Fruit fly (Drosophila melanogaster) ovary, adult (tissue): ENCODE results near the gene trx.
A peak's percentile ranks its signal among the peaks of the same experiment; 100 is the strongest.

Experiments
- CG17801 ChIP-seq: fragments of 200-800 bp; optimal IDR thresholded peaks from 2 replicates; lab custom pipeline; 2019; ENCODE audit warnings: missing biosample characterization, mild to moderate bottlenecking, missing genetic modification characterization, moderate library complexity; ENCODE audit not compliant: partially characterized antibody

Gene trx

DNA sequence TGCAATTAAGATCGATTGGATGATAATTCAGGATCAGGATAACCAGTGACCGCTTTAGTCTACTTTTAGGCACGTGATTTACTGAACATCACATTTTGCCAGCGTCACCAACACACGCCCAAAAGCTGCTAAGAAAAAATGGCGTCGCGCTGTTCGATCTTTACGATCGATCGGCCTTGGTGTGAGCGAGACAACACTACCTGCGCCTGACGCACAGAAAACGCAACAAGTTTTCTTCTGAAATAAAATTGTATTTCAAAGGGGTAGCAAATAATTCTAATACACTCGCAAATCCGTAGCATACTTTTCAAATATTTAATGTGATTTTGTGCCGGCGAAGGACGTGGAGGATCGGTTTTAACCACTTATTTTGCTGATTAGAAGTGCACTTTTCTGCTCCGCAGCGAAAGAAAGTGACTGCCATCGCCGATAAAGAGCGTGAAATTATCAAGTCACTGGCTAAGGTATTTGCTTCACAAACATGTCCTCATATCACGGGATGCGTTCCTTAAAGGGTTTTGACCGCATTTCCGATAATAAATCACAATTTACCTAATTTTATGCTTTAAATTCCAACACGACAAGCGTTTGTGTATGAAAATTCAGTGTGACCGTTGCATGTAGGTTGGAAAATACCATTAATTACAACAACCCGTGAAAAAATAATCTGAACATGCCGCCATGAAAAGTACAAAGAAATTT is 21.4 kb upstream of the trx start:
- TF ChIP-seq CG17801 (GFP tag; lab: Kevin White, UChicago) = no peak

DNA sequence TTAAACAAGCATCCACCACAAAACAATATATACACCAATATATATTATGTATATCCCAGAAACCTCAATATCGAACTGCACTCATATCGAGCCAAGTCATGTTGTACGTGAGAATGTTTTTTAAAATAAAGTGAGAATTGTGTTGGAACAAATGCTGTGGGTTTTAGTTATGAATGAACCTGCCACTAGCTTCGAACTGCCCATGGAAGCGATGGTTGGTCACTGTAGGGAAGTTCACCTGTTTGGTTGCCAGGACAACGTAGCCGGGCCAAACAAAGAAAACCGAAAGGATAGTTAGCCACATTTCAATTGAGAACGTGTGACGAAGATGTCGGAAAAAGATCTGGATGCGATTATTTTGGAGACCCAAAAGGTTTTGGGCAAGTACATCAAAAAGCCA is 15.4 kb upstream of the trx start, which contains the start of gene IFT54:
TSS of gene IFT54 (plus strand) at position 301 of the 400 bp plus-strand sequence.
- TF ChIP-seq CG17801 (GFP tag; lab: Kevin White, UChicago) = no peak

DNA sequence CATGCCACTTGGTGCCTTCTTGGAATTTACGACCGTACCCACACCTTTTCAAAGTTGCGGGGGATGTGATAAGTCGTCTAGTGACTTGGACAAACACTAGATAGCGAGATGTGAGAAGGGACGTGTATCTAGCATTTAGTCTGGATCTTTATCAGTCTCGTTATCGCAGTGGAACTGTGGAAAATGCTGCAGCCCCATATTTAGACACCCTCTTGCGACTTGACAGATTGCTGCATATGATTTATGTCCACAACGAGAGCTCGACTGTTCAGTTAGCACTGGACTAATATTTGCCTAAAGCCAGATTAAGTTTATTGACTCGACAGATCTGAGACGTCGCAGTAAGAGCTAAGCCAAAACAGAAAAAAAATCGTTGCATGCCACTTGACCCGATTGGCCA is 13.2 kb upstream of the trx start:
- TF ChIP-seq CG17801 (GFP tag; lab: Kevin White, UChicago) = no peak

DNA sequence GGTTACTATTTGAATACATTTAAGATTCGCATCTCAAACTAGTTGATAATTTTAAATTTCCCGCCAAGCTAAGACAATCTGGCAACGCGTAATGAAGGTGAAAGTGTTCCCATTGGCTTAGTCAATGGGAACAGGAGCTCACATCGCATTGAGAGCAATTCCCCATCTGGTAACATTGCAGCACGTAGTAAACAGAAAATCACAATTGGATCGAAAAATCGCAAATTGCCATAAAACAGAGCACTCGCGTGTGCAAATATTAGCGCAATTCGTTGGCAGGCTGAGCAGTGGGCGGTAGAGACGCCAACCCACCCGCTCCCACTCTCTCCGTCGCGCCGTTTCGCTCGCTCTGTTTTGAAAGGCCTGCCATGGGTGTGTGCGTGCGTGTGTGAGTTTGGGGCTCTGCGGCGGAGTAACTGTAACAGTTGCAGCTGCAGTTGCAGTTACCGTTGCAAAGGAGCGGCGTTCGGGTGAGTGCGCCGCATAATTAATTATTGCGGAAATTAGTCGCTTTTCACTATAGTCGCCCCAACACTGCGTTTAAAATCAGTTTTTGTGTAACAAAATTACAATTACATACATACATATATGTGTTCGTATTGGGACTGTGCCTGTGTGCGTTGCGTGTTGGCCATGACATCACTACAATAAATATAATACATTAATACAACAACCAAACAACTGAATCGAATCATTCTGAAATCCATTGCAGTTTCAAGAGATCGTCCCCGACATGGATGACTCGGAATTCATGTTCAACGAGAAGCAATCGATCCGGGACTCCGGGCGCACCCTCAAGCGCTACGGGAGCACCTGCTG is 11.6 kb upstream of the trx start:
- no peak for TF ChIP-seq CG17801 (GFP tag; lab: Kevin White, UChicago)

DNA sequence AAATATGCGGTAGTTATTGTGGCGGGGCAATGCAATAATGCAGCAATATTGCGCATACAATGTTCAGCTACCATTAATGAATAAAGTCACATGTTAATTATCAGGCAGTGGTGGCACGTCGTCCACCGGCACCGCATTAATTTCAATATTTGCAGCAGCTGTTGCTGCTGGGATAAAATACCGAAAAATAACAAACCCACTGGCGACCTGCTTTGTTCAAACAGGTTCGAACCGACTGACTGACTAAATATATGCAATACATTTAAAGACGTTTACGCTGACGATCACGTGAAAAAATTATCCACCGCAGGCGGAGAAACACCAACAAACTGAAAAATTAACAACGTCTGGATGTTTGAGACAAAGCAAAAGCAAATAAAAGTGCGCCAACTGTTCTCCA is 10.8 kb upstream of the trx start:
- no peak for TF ChIP-seq CG17801 (GFP tag; lab: Kevin White, UChicago)

DNA sequence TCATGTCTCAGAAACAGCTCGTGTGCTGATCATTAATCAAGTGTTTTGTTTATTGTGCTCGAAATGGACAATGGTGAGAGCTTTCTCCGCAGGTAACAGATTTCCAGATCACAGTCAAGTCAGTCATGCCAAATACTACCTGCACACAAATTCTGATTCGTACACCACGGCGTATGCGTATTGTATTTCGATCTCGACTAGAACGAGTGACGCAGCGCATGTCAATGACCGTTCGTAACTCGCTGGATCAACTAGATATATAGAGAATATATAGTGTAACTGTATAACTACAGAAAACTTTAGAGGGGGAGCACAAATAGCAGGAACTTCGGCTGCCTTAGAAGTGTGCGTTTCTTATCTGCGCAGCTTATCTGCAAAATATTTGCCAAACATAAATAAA is 10.0 kb upstream of the trx start:
- no peak for TF ChIP-seq CG17801 (GFP tag; lab: Kevin White, UChicago)

DNA sequence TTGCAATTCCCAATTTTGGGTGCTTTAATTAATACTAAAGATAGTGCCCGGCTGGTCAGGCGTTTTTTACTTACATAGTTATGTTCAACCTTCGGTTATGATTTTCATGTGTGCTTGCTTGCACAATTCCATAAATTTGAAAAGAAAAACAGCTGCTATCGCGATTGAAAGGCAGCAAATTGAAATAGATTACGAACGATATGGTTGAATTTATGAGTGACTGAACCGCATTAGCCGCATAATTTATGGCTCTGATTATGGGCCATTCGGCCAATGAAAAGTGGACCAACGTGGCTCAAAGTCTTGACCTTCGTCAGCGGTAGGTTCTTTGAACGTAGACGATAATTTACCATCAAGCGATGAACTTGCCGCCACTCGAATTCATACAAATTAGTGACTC is 9.4 kb upstream of the trx start:
- TF ChIP-seq CG17801 (GFP tag; lab: Kevin White, UChicago) = no peak

DNA sequence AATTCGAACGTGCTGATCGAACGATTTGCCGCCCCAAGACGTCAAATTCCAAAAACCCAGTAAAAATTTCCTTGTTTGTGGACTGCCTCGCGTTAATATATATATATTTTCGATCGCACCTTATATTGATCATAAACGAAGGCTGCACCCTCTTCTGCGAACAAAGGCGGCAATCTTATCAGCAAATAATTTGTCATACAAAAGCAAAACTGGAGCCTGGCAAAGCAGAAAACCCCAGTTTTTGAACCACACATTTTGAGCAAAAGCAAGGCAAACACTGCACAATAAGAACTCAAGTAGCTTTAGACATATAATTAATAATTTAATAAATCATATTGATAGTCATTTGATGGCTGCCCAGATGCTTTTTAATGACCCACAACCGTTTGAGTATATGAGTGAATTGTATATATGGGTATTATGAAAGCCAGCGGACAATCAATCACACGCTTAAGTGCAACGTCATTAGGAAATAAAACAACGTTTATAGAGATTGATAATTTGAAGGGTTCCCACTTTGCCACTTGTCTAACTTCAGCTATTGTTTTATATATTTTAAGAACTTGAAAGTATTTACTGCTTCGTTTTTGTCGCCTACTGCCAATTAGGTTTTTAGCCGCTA is 7.8 kb upstream of the trx start:
- no peak for TF ChIP-seq CG17801 (GFP tag; lab: Kevin White, UChicago)

DNA sequence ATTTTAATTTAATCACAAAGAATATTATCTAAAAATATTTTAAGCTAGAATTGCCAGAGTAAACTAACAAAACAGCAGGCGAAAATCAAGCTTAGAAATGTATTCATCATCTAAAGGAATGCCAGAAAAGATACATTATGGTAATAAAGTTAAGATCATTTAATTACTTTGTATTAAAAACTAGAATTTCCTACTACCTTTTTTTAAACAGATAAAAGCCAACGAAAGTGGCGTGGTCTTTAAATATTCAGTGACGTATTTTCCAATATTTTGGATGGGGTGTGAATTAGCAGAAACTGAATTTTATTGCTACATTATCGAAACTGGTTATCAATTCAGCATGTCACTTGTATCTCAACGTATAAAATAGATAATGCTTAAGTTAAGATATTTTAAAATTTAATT is 5.6 kb upstream of the trx start:
- TF ChIP-seq CG17801 (GFP tag; lab: Kevin White, UChicago) = no peak

DNA sequence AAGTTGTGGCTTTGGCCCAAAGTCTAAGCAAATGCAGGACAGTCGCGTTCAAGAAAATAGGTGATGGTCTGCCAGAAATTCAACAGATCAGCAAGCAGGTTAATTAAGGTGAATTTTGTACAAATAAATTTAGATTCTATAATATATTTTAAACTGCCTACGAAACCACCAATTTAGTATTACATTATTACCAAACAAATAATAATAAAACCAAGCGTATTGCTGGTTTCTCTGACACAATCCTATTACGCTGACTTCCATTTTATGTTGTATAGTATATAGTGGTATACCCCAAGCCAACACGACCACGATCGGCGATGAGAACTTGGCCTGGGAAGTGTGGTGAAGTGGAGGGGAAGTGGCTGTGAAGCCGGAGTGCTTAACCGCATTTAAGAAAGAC is 4.7 kb upstream of the trx start:
- peak; percentile 69 for TF ChIP-seq CG17801 (GFP tag; lab: Kevin White, UChicago)

DNA sequence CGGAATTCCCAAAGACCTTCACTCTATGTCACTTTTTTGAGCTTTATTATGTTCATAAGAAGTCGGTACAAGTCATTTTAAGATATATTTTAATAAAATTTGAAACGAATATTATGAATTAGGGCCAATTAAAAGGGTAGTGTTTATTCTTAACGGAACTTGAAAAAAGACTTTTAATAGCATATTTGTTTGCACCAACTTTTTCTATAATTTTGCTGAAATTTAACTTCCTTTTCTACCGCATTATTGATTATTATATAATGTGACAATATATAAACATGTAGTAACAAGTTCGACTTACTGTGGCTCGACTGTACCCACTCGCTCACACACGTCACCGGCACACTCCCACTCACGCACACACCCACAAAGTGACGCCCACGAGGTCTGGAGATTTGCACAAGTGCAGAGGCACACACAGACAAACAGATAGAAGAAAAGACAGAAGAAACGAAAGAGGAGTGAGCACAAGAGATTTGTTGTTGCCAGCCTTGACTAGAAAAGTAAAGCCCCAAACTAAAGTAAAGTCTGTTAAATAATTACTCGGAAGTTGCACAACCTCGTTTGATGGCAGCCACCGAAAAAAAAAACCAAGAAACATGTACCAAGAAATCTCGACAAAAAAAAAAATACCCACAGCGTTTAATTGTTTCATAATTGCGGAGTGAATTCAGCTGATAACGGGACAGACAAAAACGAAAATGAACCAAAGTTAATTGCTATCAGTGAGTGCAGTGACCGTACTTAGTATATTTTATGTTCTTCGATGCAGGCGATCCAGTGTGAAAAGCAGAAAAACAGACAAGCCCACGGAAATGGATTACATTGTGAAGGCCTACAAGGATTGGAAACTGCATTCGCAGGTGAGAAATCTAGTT is 3.5 kb upstream of the trx start:
- TF ChIP-seq CG17801 (GFP tag; lab: Kevin White, UChicago) = peak; percentile 41

DNA sequence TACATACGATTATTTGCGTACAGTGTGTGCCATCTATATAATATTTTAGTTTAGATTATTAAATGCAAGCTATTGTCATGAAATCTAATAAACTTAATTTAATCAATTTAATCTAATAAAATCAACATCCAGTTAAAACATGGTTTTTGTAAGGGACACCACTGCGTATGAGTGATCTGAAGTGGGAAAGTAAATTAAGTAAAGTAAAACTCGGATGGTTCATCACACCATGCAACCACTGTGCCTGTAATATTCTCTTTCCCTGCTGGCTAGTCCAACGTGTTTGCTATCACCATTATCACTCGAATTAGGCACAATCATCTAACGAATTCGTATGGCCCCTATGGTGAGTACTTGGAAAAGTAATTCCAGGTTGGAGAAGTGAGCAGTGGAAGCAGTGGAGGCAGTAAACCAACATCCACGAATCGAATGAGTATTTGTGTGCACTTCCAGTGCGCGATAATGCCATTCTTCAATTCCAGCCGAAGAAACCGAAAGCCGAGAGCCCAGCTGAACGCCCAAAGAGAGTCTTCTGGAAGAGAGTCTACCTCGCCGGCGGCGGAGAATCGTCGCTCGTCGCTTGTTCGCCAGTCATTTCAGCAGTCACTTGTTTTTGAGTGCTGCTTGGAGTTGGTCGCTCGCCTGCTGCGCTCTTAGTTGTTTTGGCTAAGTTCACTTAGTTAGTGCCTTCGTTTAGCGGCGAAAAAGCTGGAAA is 2.1 kb upstream of the trx start, which contains the start of gene red:
TSS of gene red (plus strand) at position 403 of the 715 bp plus-strand sequence.
- peak; percentile 31 for TF ChIP-seq CG17801 (GFP tag; lab: Kevin White, UChicago)

DNA sequence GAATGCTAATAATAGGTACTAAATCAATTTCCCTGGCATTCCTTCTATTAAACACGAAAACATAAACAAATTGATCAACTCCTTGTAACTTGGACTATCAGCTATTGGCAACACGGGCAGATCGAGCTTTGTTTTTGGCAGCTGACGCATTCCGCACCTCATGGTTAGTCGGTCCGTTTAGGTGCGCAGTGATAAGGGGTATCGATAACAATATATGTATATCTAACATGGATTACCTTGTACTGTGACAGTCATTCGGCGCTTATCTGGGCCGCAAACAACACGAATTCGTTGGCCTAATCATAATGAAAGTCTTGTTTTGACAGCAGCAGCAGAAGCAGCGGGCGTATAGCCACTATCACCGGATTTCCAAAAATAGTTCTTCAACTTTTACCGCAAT is 1.3 kb upstream of the trx start:
- TF ChIP-seq CG17801 (GFP tag; lab: Kevin White, UChicago) = no peak
